Fruit fly (Drosophila melanogaster): ENCODE measurements around the gene CG42688.

Gene CG42688

dm6 chr2L:19163143-19163974, 19.3 kb downstream of the CG42688 start:
- no peak for TF ChIP-seq MESR4 (GFP tag; optimal IDR thresholded peaks at IDR 0.05)
- TF ChIP-seq sens (GFP tag) = no peak
- TF ChIP-seq Dp (GFP tag; optimal IDR thresholded peaks at IDR 0.05) = no peak
- no peak for TF ChIP-seq bigmax (GFP tag; optimal IDR thresholded peaks at IDR 0.05)
- no peak for TF ChIP-seq pb (GFP tag; optimal IDR thresholded peaks at IDR 0.05)
- peak; percentile 16 for TF ChIP-seq CG7786 (GFP tag; optimal IDR thresholded peaks at IDR 0.05)
- TF ChIP-seq bab2 (GFP tag; optimal IDR thresholded peaks at IDR 0.05) = no peak
- TF ChIP-seq CG4360 (GFP tag; IDR thresholded peaks at IDR 0.05) = no peak
- TF ChIP-seq CG2129 (GFP tag; IDR thresholded peaks at IDR 0.05; ENCODE audit: partially characterized antibody) = no peak
- TF ChIP-seq al (GFP tag; IDR thresholded peaks at IDR 0.05) = no peak
- TF ChIP-seq BtbVII (GFP tag; optimal IDR thresholded peaks at IDR 0.05) = no peak
- TF ChIP-seq chinmo (GFP tag; IDR thresholded peaks at IDR 0.05; ENCODE audit: partially characterized antibody) = 0 out of 4 replicates have a peak, but pooled peaks have one; percentile 16
- no peak for TF ChIP-seq unc-4 (GFP tag; IDR thresholded peaks at IDR 0.05; ENCODE audit: partially characterized antibody)
- 0 out of 2 replicates have a peak, but pooled peaks have one; percentile 6 for TF ChIP-seq vvl (GFP tag; IDR thresholded peaks at IDR 0.05)
- no peak for TF ChIP-seq CG2116 (GFP tag; optimal IDR thresholded peaks at IDR 0.05)
- TF ChIP-seq CG17385 (GFP tag; optimal IDR thresholded peaks at IDR 0.05) = peak; percentile 61
- TF ChIP-seq nerfin-1 (tag; optimal IDR thresholded peaks at IDR 0.05) = peak; percentile 1
- no peak for TF ChIP-seq gfzf (GFP tag; optimal IDR thresholded peaks at IDR 0.05)
- TF ChIP-seq twi (tag; optimal IDR thresholded peaks at IDR 0.05) = peak; percentile 17
- TF ChIP-seq ci (GFP tag; IDR thresholded peaks at IDR 0.05) = 0 out of 3 replicates have a peak, but pooled peaks have one; percentile 18
- TF ChIP-seq kah (GFP tag; optimal IDR thresholded peaks at IDR 0.05) = no peak
- TF ChIP-seq CG9609 (GFP tag; optimal IDR thresholded peaks at IDR 0.05) = no peak
- TF ChIP-seq Dbx (GFP tag; IDR thresholded peaks at IDR 0.05) = no peak
- no peak for TF ChIP-seq chn (GFP tag; optimal IDR thresholded peaks at IDR 0.05)
- peak; percentile 12 for TF ChIP-seq phol (tag; optimal IDR thresholded peaks at IDR 0.05)
- TF ChIP-seq Ptx1 (GFP tag; IDR thresholded peaks at IDR 0.05) = 0 out of 2 replicates have a peak, but pooled peaks have one; percentile 22
- no peak for TF ChIP-seq ssp (GFP tag; IDR thresholded peaks at IDR 0.05)
- TF ChIP-seq ftz-f1 (GFP tag; optimal IDR thresholded peaks at IDR 0.05) = no peak
- no peak for TF ChIP-seq zfh1 (GFP tag; IDR thresholded peaks at IDR 0.05)
- no peak for TF ChIP-seq fu2 (GFP tag; optimal IDR thresholded peaks at IDR 0.05)
- peak; percentile 65 for TF ChIP-seq crol (GFP tag; IDR thresholded peaks at IDR 0.05)
- TF ChIP-seq stwl (tag; optimal IDR thresholded peaks at IDR 0.05) = no peak
- TF ChIP-seq Stat92E (GFP tag; optimal IDR thresholded peaks at IDR 0.05) = no peak
- no peak for TF ChIP-seq NFAT (GFP tag; IDR thresholded peaks at IDR 0.05)
- no peak for TF ChIP-seq Asciz (GFP tag; optimal IDR thresholded peaks at IDR 0.05)
- no peak for TF ChIP-seq CG8924 (tag; optimal IDR thresholded peaks at IDR 0.05)
- no peak for TF ChIP-seq B-H1 (GFP tag; IDR thresholded peaks at IDR 0.05)
- TF ChIP-seq Ets65A (GFP tag) = peak; percentile 7
- no peak for TF ChIP-seq bbx (GFP tag; IDR thresholded peaks at IDR 0.05; ENCODE audit: partially characterized antibody)
- TF ChIP-seq Med (GFP tag) = peak; percentile 77
- 0 out of 3 replicates have a peak, but pooled peaks have one; percentile 14 for TF ChIP-seq row (GFP tag; IDR thresholded peaks at IDR 0.05)
- TF ChIP-seq CG31441 (GFP tag; IDR thresholded peaks at IDR 0.05) = peak; percentile 27; the same call in 1 of the 2 replicates
- TF ChIP-seq tio (GFP tag; optimal IDR thresholded peaks at IDR 0.05) = no peak
- no peak for TF ChIP-seq CG1529 (GFP tag; optimal IDR thresholded peaks at IDR 0.05)
- no peak for TF ChIP-seq CkIIα-i1 (GFP tag; IDR thresholded peaks at IDR 0.05)
- no peak for TF ChIP-seq gem (tag; optimal IDR thresholded peaks at IDR 0.05)
- TF ChIP-seq Hmr (GFP tag; optimal IDR thresholded peaks at IDR 0.05) = peak; percentile 18
- no peak for TF ChIP-seq CG3281 (GFP tag; optimal IDR thresholded peaks at IDR 0.05)
- no peak for TF ChIP-seq CG6854 (GFP tag; optimal IDR thresholded peaks at IDR 0.05)

Measured in whole organism, embryonic.